Worm (Caenorhabditis elegans) whole organism, L1 larva: ENCODE measurements around the gene gfat-1.
A peak's percentile ranks its signal among the peaks of the same experiment; 100 is the strongest.

Source experiments
- C04F5.9 ChIP-seq: sonication (generic microtip); optimal IDR thresholded peaks from 2 replicates; lab custom pipeline; 2016; ENCODE audit warnings: missing genetic modification characterization, missing compliant biosample characterization
- C16A3.4 ChIP-seq: fragments of 150-350 bp; optimal IDR thresholded peaks from 2 replicates; lab custom pipeline; 2014; ENCODE audit warnings: missing biosample characterization, missing genetic modification characterization
- C34B4.2 ChIP-seq: sonication (generic microtip); optimal IDR thresholded peaks from 2 replicates; lab custom pipeline; 2017; ENCODE audit warnings: mild to moderate bottlenecking, missing genetic modification characterization, missing compliant biosample characterization
- aha-1 ChIP-seq: fragments of 150-350 bp; optimal IDR thresholded peaks from 2 replicates; lab custom pipeline; 2014; ENCODE audit warnings: missing biosample characterization, missing genetic modification characterization
- alr-1 ChIP-seq: fragments of 200-800 bp; sonication (Bioruptor generic); optimal IDR thresholded peaks from 2 replicates; lab custom pipeline; 2018; ENCODE audit warnings: borderline replicate concordance, mild to moderate bottlenecking, missing genetic modification characterization, missing compliant biosample characterization
- blmp-1 ChIP-seq: fragments of 150-350 bp; optimal IDR thresholded peaks from 2 replicates; lab custom pipeline; 2014; ENCODE audit warnings: missing biosample characterization, missing genetic modification characterization
- ceh-82 ChIP-seq, 3 experiments: fragments of 150-350 bp in 1 of 3; sonication (generic microtip) in 2 of 3; optimal IDR thresholded peaks; 2 replicates each; lab custom pipeline; 2014 to 2017; ENCODE audit warnings: missing biosample characterization in 3 of 3, missing genetic modification characterization in 3 of 3
- ces-1 ChIP-seq: fragments of 150-350 bp; optimal IDR thresholded peaks from 2 replicates; lab custom pipeline; 2014; ENCODE audit warnings: missing biosample characterization, missing genetic modification reagents, missing genetic modification characterization
- efl-1 ChIP-seq, 4 experiments: fragments of 150-350 bp; optimal IDR thresholded peaks in 3 of 4; peaks in 1 of 4; 1 replicate in 1 of 4; 2 replicates in 3 of 4; lab custom pipeline; 2014; ENCODE audit warnings: missing biosample characterization in 2 of 4, missing genetic modification characterization in 2 of 4, missing genetic modification reagents in 2 of 4
- egl-13 ChIP-seq: sonication (generic microtip); optimal IDR thresholded peaks from 2 replicates; lab custom pipeline; 2016; ENCODE audit warnings: missing genotype, missing genetic modification reagents, missing genetic modification characterization, missing compliant biosample characterization
- egl-27 ChIP-seq, 2 experiments: fragments of 150-350 bp in 1 of 2; sonication (generic microtip); optimal IDR thresholded peaks; 3 replicates each; lab custom pipeline; 2017 to 2018; ENCODE audit warnings: missing biosample characterization in 2 of 2, missing genetic modification characterization in 2 of 2, missing genetic modification reagents in 2 of 2
- ets-5 ChIP-seq: fragments of 200-800 bp; sonication (Bioruptor generic); IDR thresholded peaks from 2 replicates; pipeline ENCODE4 v1.3.6; 2022; ENCODE audit warnings: missing genetic modification characterization, missing compliant biosample characterization
- fkh-4 ChIP-seq: sonication (generic microtip); optimal IDR thresholded peaks from 2 replicates; lab custom pipeline; 2016; ENCODE audit warnings: missing compliant biosample characterization, missing genetic modification characterization, borderline replicate concordance
- fkh-8 ChIP-seq: sonication (generic microtip); optimal IDR thresholded peaks from 2 replicates; lab custom pipeline; 2016; ENCODE audit warnings: mild to moderate bottlenecking, missing genetic modification characterization, missing compliant biosample characterization
- grh-1 ChIP-seq: fragments of 200-800 bp; sonication (Bioruptor generic); IDR thresholded peaks from 2 replicates; pipeline ENCODE4 v1.3.6; 2022; ENCODE audit warnings: missing genetic modification reagents, missing genetic modification characterization, missing compliant biosample characterization
- hlh-17 ChIP-seq: fragments of 200-800 bp; sonication (Bioruptor generic); optimal IDR thresholded peaks from 2 replicates; lab custom pipeline; 2018; ENCODE audit warnings: missing genetic modification characterization, mild to moderate bottlenecking, missing compliant biosample characterization, moderate library complexity, borderline replicate concordance
- hlh-4 ChIP-seq: sonication (generic microtip); optimal IDR thresholded peaks from 2 replicates; lab custom pipeline; 2016; ENCODE audit warnings: mild to moderate bottlenecking, missing genetic modification characterization, missing compliant biosample characterization
- irx-1 ChIP-seq: sonication (generic microtip); optimal IDR thresholded peaks from 2 replicates; lab custom pipeline; 2016; ENCODE audit warnings: missing genetic modification characterization, missing compliant biosample characterization
- jun-1 ChIP-seq: fragments of 150-350 bp; optimal IDR thresholded peaks from 2 replicates; lab custom pipeline; 2014; ENCODE audit warnings: missing biosample characterization, missing genetic modification reagents, missing genetic modification characterization
- lin-14 ChIP-seq: fragments of 200-800 bp; sonication (Bioruptor generic); optimal IDR thresholded peaks from 2 replicates; lab custom pipeline; 2018; ENCODE audit warnings: mild to moderate bottlenecking, missing genetic modification characterization, moderate library complexity, missing compliant biosample characterization
- lin-15B ChIP-seq: fragments of 150-350 bp; sonication (generic microtip); optimal IDR thresholded peaks from 3 replicates; lab custom pipeline; 2014; ENCODE audit warnings: missing biosample characterization, missing genetic modification characterization
- lin-35 ChIP-seq, 2 experiments: fragments of 150-350 bp; optimal IDR thresholded peaks; 2 replicates each; lab custom pipeline; 2014; ENCODE audit warnings: missing biosample characterization in 2 of 2, missing genetic modification characterization in 2 of 2, missing genetic modification reagents in 2 of 2
- lir-3 ChIP-seq: sonication (generic microtip); optimal IDR thresholded peaks from 2 replicates; lab custom pipeline; 2016; ENCODE audit warnings: mild to moderate bottlenecking, missing genetic modification characterization, moderate library complexity, missing compliant biosample characterization; ENCODE audit not compliant: poor library complexity
- lsy-2 ChIP-seq, 2 experiments: fragments of 150-350 bp; optimal IDR thresholded peaks; 2 replicates each; lab custom pipeline; 2014; ENCODE audit warnings: missing biosample characterization in 2 of 2, missing genetic modification characterization in 2 of 2
- mab-9 ChIP-seq: fragments of 200-800 bp; sonication (Bioruptor generic); IDR thresholded peaks from 2 replicates; pipeline ENCODE4 v1.3.6; 2022; ENCODE audit warnings: missing genetic modification reagents, missing genetic modification characterization, missing compliant biosample characterization
- mdl-1 ChIP-seq, 2 experiments: fragments of 150-350 bp; optimal IDR thresholded peaks; 2 replicates each; lab custom pipeline; 2014 to 2017; ENCODE audit warnings: missing biosample characterization in 2 of 2, missing genetic modification characterization in 2 of 2, inconsistent platforms in 1 of 2
- mef-2 ChIP-seq: fragments of 150-350 bp; optimal IDR thresholded peaks from 2 replicates; lab custom pipeline; 2014; ENCODE audit warnings: missing biosample characterization, missing genetic modification characterization
- nhr-11 ChIP-seq: fragments of 150-350 bp; optimal IDR thresholded peaks from 2 replicates; lab custom pipeline; 2014; ENCODE audit warnings: missing biosample characterization, missing genetic modification characterization
- nhr-12 ChIP-seq: sonication (generic microtip); optimal IDR thresholded peaks from 2 replicates; lab custom pipeline; 2017; ENCODE audit warnings: missing biosample characterization, missing genetic modification characterization
- nhr-19 ChIP-seq: fragments of 200-800 bp; sonication (Bioruptor generic); conservative IDR thresholded peaks from 2 replicates; pipeline ENCODE4 v1.3.6; 2022; ENCODE audit warnings: missing genetic modification characterization, missing compliant biosample characterization
- nhr-20 ChIP-seq: sonication (generic microtip); optimal IDR thresholded peaks from 2 replicates; lab custom pipeline; 2016; ENCODE audit warnings: mild to moderate bottlenecking, missing genetic modification characterization, missing compliant biosample characterization
- nhr-237 ChIP-seq: fragments of 150-350 bp; optimal IDR thresholded peaks from 2 replicates; lab custom pipeline; 2014; ENCODE audit warnings: missing biosample characterization, missing genetic modification characterization
- nhr-71 ChIP-seq: sonication (generic microtip); optimal IDR thresholded peaks from 2 replicates; lab custom pipeline; 2016; ENCODE audit warnings: mild to moderate bottlenecking, missing genetic modification characterization, moderate library complexity, missing compliant biosample characterization
- nhr-76 ChIP-seq: sonication (generic microtip); optimal IDR thresholded peaks from 2 replicates; lab custom pipeline; 2017; ENCODE audit warnings: missing biosample characterization, missing genetic modification characterization
- nhr-77 ChIP-seq: fragments of 150-350 bp; optimal IDR thresholded peaks from 2 replicates; lab custom pipeline; 2014; ENCODE audit warnings: missing biosample characterization, missing genetic modification characterization
- nhr-84 ChIP-seq: sonication (generic microtip); optimal IDR thresholded peaks from 2 replicates; lab custom pipeline; 2017; ENCODE audit warnings: missing biosample characterization, missing genetic modification characterization
- nhr-85 ChIP-seq: sonication (generic microtip); peaks from one replicate; lab custom pipeline; 2016; ENCODE audit warnings: missing genetic modification characterization, inconsistent platforms, missing compliant biosample characterization
- pax-3 ChIP-seq: fragments of 200-800 bp; sonication (Bioruptor generic); optimal IDR thresholded peaks from 2 replicates; lab custom pipeline; 2018; ENCODE audit warnings: mild to moderate bottlenecking, missing genetic modification characterization, moderate library complexity, missing compliant biosample characterization
- snu-23 ChIP-seq: sonication (generic microtip); optimal IDR thresholded peaks from 2 replicates; lab custom pipeline; 2016; ENCODE audit warnings: missing genetic modification characterization, missing compliant biosample characterization
- sox-4 ChIP-seq: sonication (generic microtip); optimal IDR thresholded peaks from 2 replicates; lab custom pipeline; 2016; ENCODE audit warnings: missing genetic modification characterization, missing compliant biosample characterization
- sptf-1 ChIP-seq: fragments of 150-350 bp; optimal IDR thresholded peaks from 2 replicates; lab custom pipeline; 2014; ENCODE audit warnings: missing biosample characterization, missing genetic modification characterization
- sup-37 ChIP-seq: fragments of 200-800 bp; sonication (Bioruptor generic); optimal IDR thresholded peaks from 2 replicates; lab custom pipeline; 2018; ENCODE audit warnings: mild to moderate bottlenecking, missing genetic modification characterization, missing compliant biosample characterization
- swsn-7 ChIP-seq: sonication (generic microtip); optimal IDR thresholded peaks from 2 replicates; lab custom pipeline; 2016; ENCODE audit warnings: missing genetic modification characterization, missing compliant biosample characterization
- tlp-1 ChIP-seq: fragments of 150-350 bp; optimal IDR thresholded peaks from 2 replicates; lab custom pipeline; 2014; ENCODE audit warnings: missing biosample characterization, missing genetic modification characterization
- unc-130 ChIP-seq: fragments of 150-350 bp; optimal IDR thresholded peaks from 2 replicates; lab custom pipeline; 2017; ENCODE audit warnings: missing biosample characterization, missing genetic modification characterization, inconsistent platforms
- unc-30 ChIP-seq: sonication (generic microtip); optimal IDR thresholded peaks from 2 replicates; lab custom pipeline; 2017; ENCODE audit warnings: missing biosample characterization, missing genetic modification characterization
- unc-98 ChIP-seq: fragments of 200-800 bp; sonication (Bioruptor generic); IDR thresholded peaks from 2 replicates; pipeline ENCODE4 v1.3.6; 2022; ENCODE audit warnings: missing genetic modification characterization, missing compliant biosample characterization
- vab-15 ChIP-seq: sonication (generic microtip); optimal IDR thresholded peaks from 2 replicates; lab custom pipeline; 2017; ENCODE audit warnings: missing genotype, mild to moderate bottlenecking, missing genetic modification characterization, missing compliant biosample characterization
- xbp-1 ChIP-seq: sonication (generic microtip); optimal IDR thresholded peaks from 2 replicates; lab custom pipeline; 2016; ENCODE audit warnings: missing genetic modification characterization, missing compliant biosample characterization
- ztf-11 ChIP-seq, 2 experiments: sonication (generic microtip); optimal IDR thresholded peaks; 2 replicates each; lab custom pipeline; 2016 to 2017; ENCODE audit warnings: missing genetic modification characterization in 2 of 2, missing biosample characterization in 1 of 2, missing compliant biosample characterization in 1 of 2
- ztf-4 ChIP-seq: fragments of 150-350 bp; optimal IDR thresholded peaks from 2 replicates; lab custom pipeline; 2014; ENCODE audit warnings: missing biosample characterization, missing genetic modification characterization

The gfat-1 gene

DNA sequence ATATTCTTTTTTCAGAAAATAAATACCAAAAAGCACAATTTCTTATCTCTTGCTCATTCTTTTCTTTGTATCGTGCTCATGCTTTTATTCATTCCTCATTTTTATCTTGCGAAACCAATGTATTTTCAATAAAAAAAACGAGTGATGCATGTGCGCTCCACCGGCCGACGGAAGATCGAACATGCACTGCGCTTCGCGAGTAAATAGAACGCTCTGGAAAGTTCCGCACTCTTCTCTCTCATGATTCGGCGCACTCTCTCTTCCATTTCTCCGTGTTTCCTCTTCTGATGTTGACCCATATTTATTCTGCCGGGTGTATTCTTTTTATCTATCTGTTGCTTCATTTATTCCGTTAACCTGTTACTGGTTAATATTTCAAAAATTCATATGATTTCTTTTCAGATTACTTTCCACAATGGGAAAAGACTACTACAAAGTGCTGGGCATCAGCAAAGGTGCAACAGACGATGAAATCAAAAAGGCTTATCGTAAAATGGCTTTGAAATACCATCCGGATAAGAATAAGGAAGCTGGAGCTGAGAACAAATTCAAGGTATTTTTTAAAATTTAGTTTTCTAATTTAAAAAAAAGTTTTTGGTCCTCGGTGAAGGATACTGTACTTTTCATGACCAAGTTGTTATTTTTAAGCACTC, 49.8 kb downstream of the gfat-1 start, which contains the start of gene dnj-13:
TSS of gene dnj-13 (plus strand) at position 403 of the 653 bp plus-strand sequence.
- TF ChIP-seq sptf-1 (no peak), ets-5 (no peak), lsy-2 (tag; optimal IDR thresholded peaks at IDR 0.05; lab: Kevin White, UChicago) (peak; percentile 91), unc-130 (tag; lab: Kevin White, UChicago) (peak; percentile 81), swsn-7 (tag; lab: Kevin White, UChicago) (peak; percentile 99), grh-1 (peak; percentile 95), C04F5.9 (tag; lab: Kevin White, UChicago) (peak; percentile 86), jun-1 (peak; percentile 94), vab-15 (peak; percentile 67), irx-1 (peak; percentile 93), fkh-4 (peak; percentile 55), nhr-12 (tag; lab: Kevin White, UChicago) (no peak), alr-1 (tag; lab: Kevin White, UChicago) (no peak), xbp-1 (tag; lab: Kevin White, UChicago) (peak; percentile 96), aha-1 (tag; lab: Kevin White, UChicago) (peak; percentile 80), hlh-4 (tag; lab: Kevin White, UChicago) (no peak), nhr-77 (tag; lab: Kevin White, UChicago) (peak; percentile 91), mab-9 (GFP tag; lab: Robert Waterston, UW) (peak; percentile 96), snu-23 (GFP tag; lab: Kevin White, UChicago) (peak; percentile 100), fkh-8 (tag; lab: Kevin White, UChicago) (peak; percentile 99), C16A3.4 (peak; percentile 91), lin-35 (GFP tag; optimal IDR thresholded peaks at IDR 0.05; lab: Kevin White, UChicago) (peak; percentile 85 to 89), ztf-11 (tag; optimal IDR thresholded peaks at IDR 0.05; lab: Kevin White, UChicago) (peak in 1 of 2 experiments; percentile 88), ceh-82 (tag; optimal IDR thresholded peaks at IDR 0.05; lab: Kevin White, UChicago) (peak; percentile 92 to 97 (median 94)), nhr-20 (tag; lab: Kevin White, UChicago) (peak; percentile 99), nhr-76 (peak; percentile 64), nhr-237 (peak; percentile 92), egl-27 (tag; optimal IDR thresholded peaks at IDR 0.05; lab: Kevin White, UChicago) (no peak), unc-30 (tag; lab: Kevin White, UChicago) (peak; percentile 10), nhr-19 (GFP tag; lab: Robert Waterston, UW) (peak; percentile 97), nhr-71 (tag; lab: Kevin White, UChicago) (peak; percentile 98), lir-3 (peak; percentile 85), tlp-1 (peak; percentile 45), ces-1 (GFP tag; lab: Kevin White, UChicago) (no peak), sox-4 (tag; lab: Kevin White, UChicago) (peak; percentile 83), C34B4.2 (peak; percentile 50), ztf-4 (tag; lab: Kevin White, UChicago) (peak; percentile 95), hlh-17 (no peak), pax-3 (tag; lab: Kevin White, UChicago) (peak; percentile 95), sup-37 (peak; percentile 87), efl-1 (optimal IDR thresholded peaks at IDR 0.05; lab: Kevin White, UChicago) (peak; percentile 80 to 83), efl-1 (GFP tag; optimal IDR thresholded peaks at IDR 0.05 in 1 of 2; lab: Kevin White, UChicago) (peak; percentile 75 to 98), mef-2 (peak; percentile 40), lin-15B (peak; percentile 84), nhr-85 (tag; lab: Kevin White, UChicago) (peak; percentile 98), unc-98 (GFP tag; lab: Robert Waterston, UW) (peak; percentile 50; the same call in 1 of the 2 replicates), mdl-1 (tag; optimal IDR thresholded peaks at IDR 0.05; lab: Kevin White, UChicago) (peak in 1 of 2 experiments; percentile 92), lin-14 (GFP tag; lab: Kevin White, UChicago) (peak; percentile 99), nhr-11 (tag; lab: Kevin White, UChicago) (peak; percentile 78), egl-13 (peak; percentile 98), nhr-84 (tag; lab: Kevin White, UChicago) (no peak), blmp-1 (peak; percentile 87)
